Worm (Caenorhabditis elegans): ENCODE measurements around the gene T03F7.7.
"Not testable (repeated sequence)": the region's sequence is repeated elsewhere in the genome, so short reads cannot be mapped to it uniquely, and the experiment has no call there.

DNA sequence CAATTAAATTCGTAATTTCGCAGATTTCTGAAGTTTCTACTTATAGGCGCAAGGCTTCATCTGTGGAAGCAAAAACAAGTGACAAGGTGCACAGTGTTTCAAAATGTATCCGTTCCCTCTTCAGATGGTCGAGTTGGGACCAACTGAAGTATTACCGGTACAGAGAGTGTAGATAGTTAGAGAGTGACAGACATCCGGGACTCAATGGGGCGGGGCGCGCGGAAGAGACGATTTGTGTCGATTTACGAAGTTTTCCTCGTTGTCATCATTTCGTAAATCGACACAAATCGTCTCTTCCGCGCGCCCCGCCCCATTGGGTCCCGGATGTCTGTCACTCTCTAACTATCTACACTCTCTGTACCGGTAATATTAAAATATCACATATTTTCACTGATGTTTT lies 25.1 kb upstream of the T03F7.7 start, which contains the start of gene C03E10.3:
- TF ChIP-seq unc-62 (GFP tag; optimal IDR thresholded peaks at IDR 0.05); nhr-76 (tag; optimal IDR thresholded peaks at IDR 0.05); nhr-11 (tag; optimal IDR thresholded peaks at IDR 0.05); ZK546.5 (tag; optimal IDR thresholded peaks at IDR 0.05); tbx-2 (tag; optimal IDR thresholded peaks at IDR 0.05): not testable (repeated sequence)
